Worm (Caenorhabditis elegans) whole organism, L3 larva: ENCODE data around the gene Y49F6B.13.
A peak's percentile ranks its signal among the peaks of the same experiment; 100 is the strongest.
"Not testable (repeated sequence)": the region's sequence is repeated elsewhere in the genome, so short reads cannot be mapped to it uniquely, and the experiment has no call there.

ENCODE experiments used
- R02D3.7 ChIP-seq: fragments of 150-350 bp; optimal IDR thresholded peaks from 2 replicates; lab custom pipeline; 2014; ENCODE audit warnings: missing biosample characterization, missing genetic modification characterization
- ZK546.5 ChIP-seq: sonication (generic microtip); optimal IDR thresholded peaks from 2 replicates; lab custom pipeline; 2017; ENCODE audit warnings: missing biosample characterization, missing genetic modification characterization
- aly-2 ChIP-seq: fragments of 150-350 bp; optimal IDR thresholded peaks from 2 replicates; lab custom pipeline; 2014; ENCODE audit warnings: missing biosample characterization, missing genetic modification characterization
- ama-1 ChIP-seq: fragments of 150-350 bp; optimal IDR thresholded peaks from 2 replicates; lab custom pipeline; 2018
- ceh-28 ChIP-seq: fragments of 150-350 bp; optimal IDR thresholded peaks from 2 replicates; lab custom pipeline; 2014; ENCODE audit warnings: missing biosample characterization, missing genetic modification reagents, missing genetic modification characterization
- ceh-82 ChIP-seq: fragments of 150-350 bp; optimal IDR thresholded peaks from 2 replicates; lab custom pipeline; 2014; ENCODE audit warnings: missing biosample characterization, missing genetic modification characterization
- egl-27 ChIP-seq: sonication (generic microtip); optimal IDR thresholded peaks from 4 replicates; lab custom pipeline; 2017; ENCODE audit warnings: missing biosample characterization, missing genetic modification reagents, missing genetic modification characterization
- egl-5 ChIP-seq: fragments of 150-350 bp; optimal IDR thresholded peaks from 2 replicates; lab custom pipeline; 2017; ENCODE audit warnings: missing biosample characterization, missing genetic modification reagents, missing genetic modification characterization, inconsistent platforms
- elt-1 ChIP-seq: fragments of 150-350 bp; optimal IDR thresholded peaks from 2 replicates; lab custom pipeline; 2014; ENCODE audit warnings: missing biosample characterization, missing genetic modification characterization
- elt-2 ChIP-seq: sonication (generic microtip); optimal IDR thresholded peaks from 2 replicates; lab custom pipeline; 2016; ENCODE audit warnings: missing genetic modification reagents, mild to moderate bottlenecking, missing genetic modification characterization, missing compliant biosample characterization
- elt-3 ChIP-seq, 3 experiments: fragments of 150-350 bp in 1 of 3; sonication (generic microtip) in 2 of 3; optimal IDR thresholded peaks; 2 replicates in 2 of 3; 4 replicates in 1 of 3; lab custom pipeline; 2014 to 2017; ENCODE audit warnings: missing biosample characterization in 3 of 3, missing genetic modification characterization in 3 of 3
- eor-1 ChIP-seq, 2 experiments: fragments of 150-350 bp; optimal IDR thresholded peaks; 2 replicates each; lab custom pipeline; 2014 to 2018; ENCODE audit warnings: missing biosample characterization in 2 of 2, missing genetic modification characterization in 2 of 2
- fkh-10 ChIP-seq: sonication (generic microtip); optimal IDR thresholded peaks from 2 replicates; lab custom pipeline; 2017; ENCODE audit warnings: missing biosample characterization, missing genetic modification reagents, missing genetic modification characterization
- fos-1 ChIP-seq: fragments of 150-350 bp; optimal IDR thresholded peaks from 2 replicates; lab custom pipeline; 2014; ENCODE audit warnings: missing biosample characterization, missing genetic modification characterization
- hmg-11 ChIP-seq: sonication (generic microtip); optimal IDR thresholded peaks from 2 replicates; lab custom pipeline; 2016; ENCODE audit warnings: missing genetic modification characterization, missing compliant biosample characterization
- jun-1 ChIP-seq: fragments of 150-350 bp; optimal IDR thresholded peaks from 2 replicates; lab custom pipeline; 2014; ENCODE audit warnings: missing biosample characterization, missing genetic modification reagents, missing genetic modification characterization
- lin-15B ChIP-seq: fragments of 150-350 bp; optimal IDR thresholded peaks from 2 replicates; lab custom pipeline; 2014; ENCODE audit warnings: missing biosample characterization, missing genetic modification characterization
- lin-39 ChIP-seq: fragments of 150-350 bp; optimal IDR thresholded peaks from 2 replicates; lab custom pipeline; 2018; ENCODE audit warnings: missing biosample characterization, missing genetic modification reagents, missing genetic modification characterization
- mdl-1 ChIP-seq: fragments of 150-350 bp; optimal IDR thresholded peaks from 2 replicates; lab custom pipeline; 2014; ENCODE audit warnings: missing biosample characterization, missing genetic modification characterization
- mml-1 ChIP-seq: fragments of 150-350 bp; sonication (generic microtip); optimal IDR thresholded peaks from 3 replicates; lab custom pipeline; 2014; ENCODE audit warnings: missing biosample characterization, missing genetic modification characterization
- nfya-1 ChIP-seq: sonication (generic microtip); optimal IDR thresholded peaks from 2 replicates; lab custom pipeline; 2017; ENCODE audit warnings: missing genetic modification characterization, mild to moderate bottlenecking, missing compliant biosample characterization, antibody characterized with exemption, moderate library complexity; ENCODE audit not compliant: insufficient read depth
- nhr-11 ChIP-seq: fragments of 150-350 bp; optimal IDR thresholded peaks from 2 replicates; lab custom pipeline; 2014; ENCODE audit warnings: missing biosample characterization, missing genetic modification characterization
- nhr-23 ChIP-seq: fragments of 150-350 bp; optimal IDR thresholded peaks from 2 replicates; lab custom pipeline; 2014; ENCODE audit warnings: missing biosample characterization, missing genetic modification reagents, missing genetic modification characterization
- nhr-237 ChIP-seq: fragments of 150-350 bp; optimal IDR thresholded peaks from 2 replicates; lab custom pipeline; 2014; ENCODE audit warnings: missing biosample characterization, missing genetic modification characterization
- nhr-25 ChIP-seq: sonication (generic microtip); optimal IDR thresholded peaks from 2 replicates; lab custom pipeline; 2017; ENCODE audit warnings: missing biosample characterization, missing genetic modification characterization
- nhr-67 ChIP-seq: fragments of 150-350 bp; optimal IDR thresholded peaks from 2 replicates; lab custom pipeline; 2014; ENCODE audit warnings: missing biosample characterization, missing genetic modification characterization
- nhr-76 ChIP-seq: fragments of 150-350 bp; sonication (generic microtip); optimal IDR thresholded peaks from 5 replicates; lab custom pipeline; 2014; ENCODE audit warnings: missing biosample characterization, missing genetic modification characterization
- nhr-77 ChIP-seq: fragments of 150-350 bp; optimal IDR thresholded peaks from 2 replicates; lab custom pipeline; 2014; ENCODE audit warnings: missing biosample characterization, missing genetic modification characterization
- snpc-4 ChIP-seq: fragments of 150-350 bp; optimal IDR thresholded peaks from 2 replicates; lab custom pipeline; 2014; ENCODE audit warnings: missing biosample characterization, missing genetic modification characterization
- tbx-2 ChIP-seq: sonication (generic microtip); optimal IDR thresholded peaks from 2 replicates; lab custom pipeline; 2016; ENCODE audit warnings: mild to moderate bottlenecking, missing genetic modification characterization, missing compliant biosample characterization
- unc-62 ChIP-seq: fragments of 150-350 bp; sonication (generic microtip); optimal IDR thresholded peaks from 4 replicates; lab custom pipeline; 2014; ENCODE audit warnings: missing biosample characterization, missing genetic modification reagents, missing genetic modification characterization
- ztf-11 ChIP-seq: fragments of 150-350 bp; optimal IDR thresholded peaks from 2 replicates; lab custom pipeline; 2014; ENCODE audit warnings: missing biosample characterization, missing genetic modification characterization

The Y49F6B.13 gene

DNA sequence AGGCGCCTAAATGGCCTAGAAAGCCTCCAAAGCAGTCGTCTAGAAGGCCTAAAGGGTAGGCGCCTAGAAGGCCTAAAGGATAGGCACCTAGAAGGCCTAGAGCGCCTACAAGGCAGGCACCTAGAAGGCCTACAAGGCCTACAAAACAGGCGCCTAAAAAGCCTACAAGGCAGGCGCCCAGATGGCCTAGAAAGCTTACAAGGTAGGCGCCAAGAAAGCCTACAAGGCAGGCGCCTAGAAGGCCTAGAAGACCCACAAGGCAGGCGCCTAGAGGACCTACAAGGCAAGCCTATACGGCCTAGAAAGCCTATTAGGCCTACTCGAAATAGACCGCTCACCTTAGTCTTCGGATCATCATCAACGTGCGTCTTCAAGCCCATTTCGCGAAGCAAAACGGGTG lies 30.5 kb upstream of the Y49F6B.13 start:
- TF ChIP-seq nhr-11: no peak
- no peak for TF ChIP-seq hmg-11 (tag; lab: Kevin White, UChicago)
- no peak for TF ChIP-seq ZK546.5
- TF ChIP-seq nhr-77 (tag; lab: Kevin White, UChicago): no peak
- TF ChIP-seq aly-2 (tag; lab: Kevin White, UChicago): no peak
- no peak for TF ChIP-seq lin-39 (tag; lab: Kevin White, UChicago)
- TF ChIP-seq ceh-82: no peak

DNA sequence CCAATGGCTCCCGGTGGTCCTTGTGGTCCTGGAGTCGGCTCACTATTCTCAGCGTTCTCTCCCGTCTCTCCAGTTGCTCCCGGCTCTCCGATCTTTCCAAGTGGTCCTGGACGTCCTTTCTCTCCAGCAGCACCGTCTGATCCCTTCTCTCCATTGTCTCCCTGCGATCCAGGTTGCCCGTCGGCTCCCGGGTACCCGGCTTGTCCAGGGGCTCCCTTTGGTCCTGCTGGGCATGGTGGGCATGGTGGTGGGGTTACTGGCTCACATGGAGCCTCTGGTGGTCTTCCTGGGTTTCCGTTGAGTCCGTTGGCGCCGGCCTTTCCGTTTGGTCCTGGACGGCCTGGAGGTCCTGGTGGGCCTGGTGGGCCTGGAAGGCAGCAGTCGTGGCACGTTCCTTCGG lies 28.9 kb upstream of the Y49F6B.13 start:
- TF ChIP-seq nhr-237 (no peak), hmg-11 (tag; lab: Kevin White, UChicago) (no peak), nhr-76 (no peak), mdl-1 (tag; lab: Kevin White, UChicago) (no peak), ama-1 (lab: Kevin White, UChicago) (no peak), tbx-2 (no peak), nfya-1 (tag; lab: Kevin White, UChicago) (no peak), aly-2 (tag; lab: Kevin White, UChicago) (no peak), nhr-67 (tag; lab: Kevin White, UChicago) (no peak)

DNA sequence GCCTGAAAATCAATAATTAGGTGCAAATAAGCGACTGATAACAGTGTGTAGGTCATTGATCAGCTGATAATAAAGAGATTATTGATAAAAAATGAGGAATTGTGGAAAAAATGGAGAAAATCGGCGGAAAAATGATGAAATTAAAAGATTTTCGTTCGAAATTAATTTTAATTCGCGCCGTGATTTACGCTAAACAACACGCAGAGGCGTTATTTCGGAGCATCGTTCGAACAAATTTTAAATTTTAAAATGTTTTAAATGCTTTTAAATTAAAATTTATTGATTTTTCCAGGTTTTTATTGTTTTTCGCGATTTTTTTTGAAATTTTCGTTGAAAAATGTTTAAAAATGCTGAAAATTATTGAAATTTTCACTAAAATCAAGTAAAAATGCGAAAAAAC lies 27.9 kb upstream of the Y49F6B.13 start, which contains the start of gene Y49F6B.9:
Gene Y49F6B.9, minus strand, starts transcription at position 2 of the 400 bp plus-strand sequence.
- no peak for TF ChIP-seq jun-1

DNA sequence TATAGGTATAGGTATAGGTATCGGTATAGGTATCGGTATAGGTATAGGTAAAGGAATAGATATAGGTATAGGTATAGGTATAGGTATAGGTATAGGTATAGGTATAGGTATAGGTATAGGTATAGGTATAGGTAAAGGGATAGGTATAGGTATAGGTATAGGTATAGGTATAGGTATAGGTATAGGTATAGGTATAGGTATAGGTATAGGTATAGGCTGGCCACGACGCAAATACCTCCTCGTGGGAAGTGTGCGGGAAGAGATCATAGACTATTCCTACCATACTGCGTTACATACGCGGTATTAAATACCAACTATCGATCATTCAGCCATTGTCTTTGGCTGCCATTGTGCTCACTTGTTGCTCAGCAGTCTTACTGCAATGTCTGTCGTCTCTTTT lies 19.3 kb upstream of the Y49F6B.13 start, which contains the start of gene fbxb-112:
Gene fbxb-112, plus strand, starts transcription at position 301 of the 400 bp plus-strand sequence.
- TF ChIP-seq hmg-11 (tag; lab: Kevin White, UChicago); ceh-28; mdl-1 (tag; lab: Kevin White, UChicago): not testable (repeated sequence)

DNA sequence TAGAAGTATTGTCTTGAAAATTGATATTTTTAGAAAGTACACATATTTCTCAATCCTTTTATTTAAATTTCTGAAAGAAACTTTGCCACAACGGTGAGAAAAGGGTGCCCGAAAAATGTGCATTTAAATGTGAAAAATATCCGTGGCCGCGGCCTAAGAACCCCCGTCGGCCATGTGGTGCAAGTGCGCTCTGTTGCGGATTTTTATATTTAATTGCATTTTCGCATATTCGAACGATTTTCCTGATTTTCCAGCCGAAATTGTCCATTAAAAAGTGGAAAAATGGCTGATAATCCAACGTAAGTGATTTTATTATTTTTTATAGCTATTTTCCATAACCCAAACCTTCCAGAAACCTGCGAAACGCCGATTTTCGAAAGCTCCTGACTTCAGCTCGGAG lies 10.7 kb upstream of the Y49F6B.13 start, which contains the start of gene smu-2:
Gene smu-2, plus strand, starts transcription at position 178 of the 400 bp plus-strand sequence.
- TF ChIP-seq lin-15B (tag; lab: Kevin White, UChicago) (peak; percentile 91), elt-2 (tag; lab: Kevin White, UChicago) (peak; percentile 11), tbx-2 (no peak), lin-39 (tag; lab: Kevin White, UChicago) (peak; percentile 59), R02D3.7 (tag; lab: Kevin White, UChicago) (peak; percentile 1), nhr-25 (tag; lab: Kevin White, UChicago) (peak; percentile 20), nfya-1 (tag; lab: Kevin White, UChicago) (peak; percentile 55), fkh-10 (GFP tag; lab: Kevin White, UChicago) (peak; percentile 17), egl-5 (peak; percentile 69), snpc-4 (tag; lab: Kevin White, UChicago) (peak; percentile 55), unc-62 (GFP tag; lab: Kevin White, UChicago) (no peak), nhr-23 (tag; lab: Kevin White, UChicago) (peak; percentile 17), elt-1 (tag; lab: Kevin White, UChicago) (no peak), nhr-77 (tag; lab: Kevin White, UChicago) (no peak)

DNA sequence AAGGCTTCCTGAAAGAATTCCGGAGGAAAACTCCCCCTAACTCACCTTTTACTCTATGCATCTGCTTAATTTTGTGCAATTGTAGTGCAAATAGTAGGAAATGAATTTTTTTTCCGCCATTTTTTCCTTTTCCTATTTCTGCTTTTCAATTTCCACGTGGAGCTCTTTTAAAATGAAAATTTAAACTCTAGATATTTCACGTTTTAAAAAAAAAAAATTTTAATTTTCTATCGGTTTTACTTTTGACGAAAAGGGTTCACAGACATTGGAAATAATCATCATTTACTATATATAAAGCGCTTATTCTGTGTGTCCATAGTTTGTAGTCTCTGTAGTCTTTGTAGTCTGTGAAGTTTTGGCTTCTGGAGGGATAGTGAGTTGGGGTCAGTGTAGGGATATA lies 10.1 kb upstream of the Y49F6B.13 start, which contains the start of gene Y49F6B.8:
Gene Y49F6B.8, minus strand, starts transcription at position 101 of the 400 bp plus-strand sequence.
- no peak for TF ChIP-seq tbx-2
- no peak for TF ChIP-seq unc-62 (GFP tag; lab: Kevin White, UChicago)
- TF ChIP-seq mml-1 (tag; lab: Kevin White, UChicago): no peak
- TF ChIP-seq nhr-11: no peak
- no peak for TF ChIP-seq nhr-67 (tag; lab: Kevin White, UChicago)
- TF ChIP-seq fos-1: no peak

DNA sequence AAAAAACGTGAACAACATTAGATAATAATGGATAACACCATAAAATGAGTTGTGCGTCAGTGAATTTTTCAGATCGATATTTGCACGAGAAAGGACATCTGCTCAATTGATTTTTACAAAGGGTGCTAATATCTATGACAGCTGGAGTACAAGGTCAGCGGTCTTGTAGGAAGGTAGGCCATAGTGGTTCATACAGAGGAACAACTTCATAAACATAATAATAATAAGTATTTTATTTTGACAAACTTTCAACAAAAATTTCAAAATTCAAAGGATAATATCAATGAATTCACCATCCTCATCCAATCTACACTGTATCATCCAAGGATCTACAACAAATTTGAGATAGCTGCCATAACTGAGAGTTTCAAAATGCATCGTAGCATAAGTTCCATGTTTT lies 5.7 kb upstream of the Y49F6B.13 start, which contains the start of gene fbxb-104:
Gene fbxb-104, minus strand, starts transcription at position 101 of the 400 bp plus-strand sequence.
- no peak for TF ChIP-seq nhr-11
- no peak for TF ChIP-seq unc-62 (GFP tag; lab: Kevin White, UChicago)
- no peak for TF ChIP-seq eor-1 (tag; optimal IDR thresholded peaks at IDR 0.05; lab: Kevin White, UChicago)
- no peak for TF ChIP-seq ama-1 (lab: Kevin White, UChicago)
- no peak for TF ChIP-seq elt-3 (tag; optimal IDR thresholded peaks at IDR 0.05; lab: Kevin White, UChicago)
- TF ChIP-seq ztf-11 (tag; lab: Kevin White, UChicago): no peak
- TF ChIP-seq snpc-4 (tag; lab: Kevin White, UChicago): no peak
- TF ChIP-seq nhr-76: no peak
- no peak for TF ChIP-seq elt-1 (tag; lab: Kevin White, UChicago)
- no peak for TF ChIP-seq nhr-77 (tag; lab: Kevin White, UChicago)
- no peak for TF ChIP-seq egl-27 (tag; lab: Kevin White, UChicago)
